Fruit fly (Drosophila melanogaster): ENCODE results near the gene CG31300.
A peak's percentile ranks its signal among the peaks of the same experiment; 100 is the strongest.

Gene CG31300

DNA sequence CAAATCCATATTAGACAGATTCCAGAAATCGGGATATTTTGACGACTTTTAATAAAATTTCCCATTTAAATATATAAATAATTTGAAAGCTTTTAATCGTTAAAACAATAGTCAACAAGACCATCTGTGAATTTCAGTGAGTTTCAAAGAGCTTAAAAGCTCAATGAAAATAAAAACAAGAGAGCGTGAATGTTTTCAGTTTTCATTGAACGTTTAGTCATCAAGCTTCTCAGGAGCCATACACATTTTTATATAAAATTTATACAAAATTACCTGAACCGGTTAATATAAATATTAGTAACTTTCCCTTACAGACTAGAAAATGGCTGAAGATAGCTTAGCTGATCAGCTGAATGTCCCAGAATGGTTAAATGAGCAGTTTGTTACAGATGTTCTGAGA lies 18.8 kb downstream of the CG31300 start, which contains the start of gene CG31370:
Gene CG31370 (plus strand): TSS at position 226 of the 400 bp plus-strand sequence.
- peak; percentile 30 for TF ChIP-seq lbe (GFP tag; optimal IDR thresholded peaks at IDR 0.05)
- TF ChIP-seq ttk (GFP tag; IDR thresholded peaks at IDR 0.05): no peak

DNA sequence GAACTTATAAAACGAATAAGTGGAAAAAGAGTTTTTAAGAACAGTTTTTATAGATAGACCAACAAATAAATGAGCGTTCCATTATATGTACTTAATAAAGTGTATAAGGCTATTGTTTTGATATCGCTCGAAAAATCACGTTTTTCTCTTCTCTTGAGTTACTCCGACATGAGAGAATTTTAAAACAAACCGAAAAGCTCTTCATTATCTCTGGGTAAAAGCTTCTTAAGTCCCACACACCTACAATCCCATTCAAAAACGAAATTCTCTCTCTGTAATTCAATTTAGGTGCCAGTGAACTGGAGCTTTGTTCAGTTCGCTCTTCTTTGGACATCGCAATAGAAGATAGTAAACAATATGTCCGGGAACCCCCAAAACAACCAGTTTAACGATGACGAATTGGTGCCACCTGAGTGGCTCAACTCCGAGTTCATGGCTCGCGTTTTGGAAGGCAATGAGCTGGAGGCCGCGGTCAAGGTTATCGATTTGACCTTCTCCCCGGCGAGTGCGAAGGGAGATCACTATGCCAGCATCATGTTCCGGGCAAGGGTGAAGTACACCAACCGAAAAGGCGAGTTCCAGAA lies 20.5 kb downstream of the CG31300 start, which contains the start of gene CG31436:
Gene CG31436 (plus strand): TSS at position 281 of the 584 bp plus-strand sequence.
- TF ChIP-seq cwo (GFP tag; optimal IDR thresholded peaks at IDR 0.05) (no peak), CG12155 (GFP tag; optimal IDR thresholded peaks at IDR 0.05) (no peak), stwl (tag; optimal IDR thresholded peaks at IDR 0.05) (no peak), slbo (GFP tag; IDR thresholded peaks at IDR 0.05) (no peak), lab (GFP tag; optimal IDR thresholded peaks at IDR 0.05) (peak; percentile 9), Trl (optimal IDR thresholded peaks at IDR 0.05) (peak; percentile 44 to 82), Trl (GFP tag; optimal IDR thresholded peaks at IDR 0.05) (no peak), CG15514 (GFP tag; optimal IDR thresholded peaks at IDR 0.05) (peak; percentile 12), peb (GFP tag; IDR thresholded peaks at IDR 0.05) (no peak), sd (tag; optimal IDR thresholded peaks at IDR 0.05) (peak; percentile 35), CG30020 (tag; optimal IDR thresholded peaks at IDR 0.05) (no peak), CG8290 (GFP tag; optimal IDR thresholded peaks at IDR 0.05) (no peak), CG8290 (tag; optimal IDR thresholded peaks at IDR 0.05) (peak in 1 of 2 experiments; percentile 11), CG32772 (GFP tag; IDR thresholded peaks at IDR 0.05) (no peak), CkIIα-i1 (GFP tag; IDR thresholded peaks at IDR 0.05) (no peak), CG12769 (tag; optimal IDR thresholded peaks at IDR 0.05) (peak; percentile 67), Atf3 (GFP tag; optimal IDR thresholded peaks at IDR 0.05) (no peak), Poxn (GFP tag; IDR thresholded peaks at IDR 0.05) (no peak), Hr78 (GFP tag; optimal IDR thresholded peaks at IDR 0.05) (peak in 1 of 2 experiments; percentile 82), HmgD (GFP tag; optimal IDR thresholded peaks at IDR 0.05) (no peak), CG2875 (GFP tag; optimal IDR thresholded peaks at IDR 0.05) (no peak), tap (tag; optimal IDR thresholded peaks at IDR 0.05) (no peak), Hand (GFP tag; optimal IDR thresholded peaks at IDR 0.05) (no peak), pnt (GFP tag; optimal IDR thresholded peaks at IDR 0.05) (no peak), p53 (GFP tag; optimal IDR thresholded peaks at IDR 0.05) (no peak), z (GFP tag; IDR thresholded peaks at IDR 0.05) (peak; percentile 41; the same call in 1 of the 3 replicates), mirr (GFP tag; optimal IDR thresholded peaks at IDR 0.05) (peak; percentile 30), CG12104 (GFP tag; optimal IDR thresholded peaks at IDR 0.05) (no peak), lbe (GFP tag; optimal IDR thresholded peaks at IDR 0.05) (peak; percentile 42), CG34376 (GFP tag; optimal IDR thresholded peaks at IDR 0.05) (peak; percentile 29), Eip74EF (GFP tag; optimal IDR thresholded peaks at IDR 0.05) (peak in 1 of 2 experiments; percentile 18), exex (tag; optimal IDR thresholded peaks at IDR 0.05) (peak; percentile 42), tll (GFP tag; optimal IDR thresholded peaks at IDR 0.05) (no peak), Jarid2 (GFP tag; optimal IDR thresholded peaks at IDR 0.05) (peak; percentile 73), CG10959 (GFP tag; IDR thresholded peaks at IDR 0.05) (no peak), CG1602 (GFP tag; optimal IDR thresholded peaks at IDR 0.05) (no peak), Hmr (GFP tag; optimal IDR thresholded peaks at IDR 0.05) (no peak), hth (optimal IDR thresholded peaks at IDR 0.05) (no peak), sug (tag; optimal IDR thresholded peaks at IDR 0.05) (peak; percentile 47), ftz-f1 (GFP tag; optimal IDR thresholded peaks at IDR 0.05) (peak; percentile 92), CG13894 (tag; optimal IDR thresholded peaks at IDR 0.05) (peak; percentile 36), Dbx (GFP tag; IDR thresholded peaks at IDR 0.05) (no peak), CG9215 (GFP tag; IDR thresholded peaks at IDR 0.05) (no peak)
